Worm (Caenorhabditis elegans) whole organism, L4 larva: ENCODE measurements around the gene frk-1.
A peak's percentile ranks its signal among the peaks of the same experiment; 100 is the strongest.

Experiments used
- F26F4.8 ChIP-seq: fragments of 200-800 bp; sonication (Bioruptor generic); conservative IDR thresholded peaks from 2 replicates; pipeline ENCODE4 v1.3.6; 2022; ENCODE audit warnings: missing genetic modification characterization, missing compliant biosample characterization
- F44E2.7 ChIP-seq: fragments of 200-800 bp; sonication (Bioruptor generic); IDR thresholded peaks from 2 replicates; pipeline ENCODE4 v2.1.2; 2022; ENCODE audit warnings: missing genetic modification characterization, missing compliant biosample characterization
- Y48G9A.11 ChIP-seq: fragments of 200-800 bp; sonication (Bioruptor generic); IDR thresholded peaks from 2 replicates; pipeline ENCODE4 v1.3.6; 2022; ENCODE audit warnings: missing genetic modification reagents, missing genetic modification characterization, missing compliant biosample characterization
- arid-1 ChIP-seq: fragments of 200-800 bp; sonication (Bioruptor generic); conservative IDR thresholded peaks from 2 replicates; pipeline ENCODE4 v1.3.6; 2022; ENCODE audit warnings: missing genetic modification reagents, missing genetic modification characterization, missing compliant biosample characterization
- ceh-28 ChIP-seq: fragments of 150-350 bp; optimal IDR thresholded peaks from 2 replicates; lab custom pipeline; 2014; ENCODE audit warnings: missing biosample characterization, missing genetic modification reagents, missing genetic modification characterization
- ceh-62 ChIP-seq: sonication (generic microtip); optimal IDR thresholded peaks from 2 replicates; lab custom pipeline; 2017; ENCODE audit warnings: missing biosample characterization, missing genetic modification characterization
- daf-16 ChIP-seq, 3 experiments: sonication (generic microtip); optimal IDR thresholded peaks; 2 replicates each; lab custom pipeline; 2016 to 2017; ENCODE audit warnings: missing genetic modification characterization in 3 of 3, missing genetic modification reagents in 3 of 3, mild to moderate bottlenecking in 2 of 3, missing compliant biosample characterization in 2 of 3, missing biosample characterization in 1 of 3, moderate library complexity in 1 of 3
- dpl-1 ChIP-seq: fragments of 150-350 bp; optimal IDR thresholded peaks from 2 replicates; lab custom pipeline; 2014; ENCODE audit warnings: missing biosample characterization, missing genetic modification reagents, missing genetic modification characterization
- dve-1 ChIP-seq: sonication (generic microtip); optimal IDR thresholded peaks from 2 replicates; lab custom pipeline; 2017; ENCODE audit warnings: antibody characterized with exemption, mild to moderate bottlenecking, missing genetic modification characterization, missing compliant biosample characterization; ENCODE audit not compliant: insufficient read depth
- egl-43 ChIP-seq: fragments of 200-800 bp; sonication (Bioruptor generic); IDR thresholded peaks from 2 replicates; pipeline ENCODE4 v1.3.6; 2022; ENCODE audit warnings: missing genetic modification reagents, missing genetic modification characterization, missing compliant biosample characterization
- fkh-10 ChIP-seq: fragments of 150-350 bp; optimal IDR thresholded peaks from 2 replicates; lab custom pipeline; 2014; ENCODE audit warnings: missing biosample characterization, missing genetic modification reagents, missing genetic modification characterization
- gei-8 ChIP-seq: fragments of 200-800 bp; sonication (Bioruptor generic); optimal IDR thresholded peaks from 2 replicates; lab custom pipeline; 2018; ENCODE audit warnings: mild to moderate bottlenecking, missing genetic modification characterization, missing compliant biosample characterization
- hif-1 ChIP-seq, 2 experiments: sonication (generic microtip); optimal IDR thresholded peaks; 2 replicates each; lab custom pipeline; 2016 to 2017; ENCODE audit warnings: missing compliant biosample characterization in 2 of 2, missing genetic modification characterization in 2 of 2, missing genetic modification reagents in 2 of 2, missing genotype in 2 of 2, mild to moderate bottlenecking in 1 of 2
- hlh-11 ChIP-seq: fragments of 200-800 bp; sonication (Bioruptor generic); optimal IDR thresholded peaks from 2 replicates; lab custom pipeline; 2018; ENCODE audit warnings: mild to moderate bottlenecking, missing genetic modification characterization, missing compliant biosample characterization
- hlh-30 ChIP-seq: sonication (generic microtip); optimal IDR thresholded peaks from 2 replicates; lab custom pipeline; 2017; ENCODE audit warnings: antibody characterized with exemption, mild to moderate bottlenecking, missing genetic modification characterization, missing compliant biosample characterization; ENCODE audit not compliant: insufficient read depth
- hmg-1.1 ChIP-seq: fragments of 200-800 bp; sonication (Bioruptor generic); IDR thresholded peaks from 2 replicates; pipeline ENCODE4 v1.3.6; 2022; ENCODE audit warnings: missing genetic modification reagents, missing genetic modification characterization, missing compliant biosample characterization
- lin-38 ChIP-seq: fragments of 200-800 bp; sonication (Bioruptor generic); IDR thresholded peaks from 2 replicates; pipeline ENCODE4 v1.3.6; 2022; ENCODE audit warnings: missing genetic modification reagents, missing genetic modification characterization, missing compliant biosample characterization
- lsy-2 ChIP-seq, 2 experiments: fragments of 150-350 bp in 1 of 2; sonication (generic microtip) in 1 of 2; optimal IDR thresholded peaks; 2 replicates each; lab custom pipeline; 2014 to 2017; ENCODE audit warnings: missing biosample characterization in 2 of 2, missing genetic modification characterization in 2 of 2
- madf-9 ChIP-seq: fragments of 200-800 bp; sonication (Bioruptor generic); conservative IDR thresholded peaks from 2 replicates; pipeline ENCODE4 v1.3.6; 2022; ENCODE audit warnings: missing genetic modification reagents, missing genetic modification characterization, missing compliant biosample characterization
- mdl-1 ChIP-seq, 2 experiments: fragments of 150-350 bp in 1 of 2; sonication (generic microtip) in 1 of 2; optimal IDR thresholded peaks; 2 replicates each; lab custom pipeline; 2014 to 2017; ENCODE audit warnings: missing biosample characterization in 2 of 2, missing genetic modification characterization in 2 of 2
- mdt-29 ChIP-seq: fragments of 200-800 bp; sonication (Bioruptor generic); IDR thresholded peaks from 2 replicates; pipeline ENCODE4 v1.3.6; 2022; ENCODE audit warnings: missing genetic modification reagents, missing genetic modification characterization, missing compliant biosample characterization
- mep-1 ChIP-seq: fragments of 150-350 bp; sonication (generic microtip); optimal IDR thresholded peaks from 3 replicates; lab custom pipeline; 2014; ENCODE audit warnings: missing biosample characterization, missing genetic modification characterization
- mes-2 ChIP-seq: sonication (generic microtip); optimal IDR thresholded peaks from 2 replicates; lab custom pipeline; 2016; ENCODE audit warnings: missing genotype, mild to moderate bottlenecking, missing genetic modification characterization, missing compliant biosample characterization; ENCODE audit not compliant: poor library complexity, severe bottlenecking
- nhr-11 ChIP-seq: fragments of 150-350 bp; optimal IDR thresholded peaks from 2 replicates; lab custom pipeline; 2014; ENCODE audit warnings: missing biosample characterization, missing genetic modification characterization
- nhr-28 ChIP-seq: fragments of 150-350 bp; optimal IDR thresholded peaks from 2 replicates; lab custom pipeline; 2014; ENCODE audit warnings: missing biosample characterization, missing genetic modification characterization
- nhr-42 ChIP-seq: fragments of 200-800 bp; sonication (Bioruptor generic); IDR thresholded peaks from 2 replicates; pipeline ENCODE4 v1.3.6; 2022; ENCODE audit warnings: missing genetic modification characterization, missing compliant biosample characterization
- nhr-76 ChIP-seq: fragments of 150-350 bp; optimal IDR thresholded peaks from 2 replicates; lab custom pipeline; 2014; ENCODE audit warnings: missing biosample characterization, missing genetic modification characterization
- pha-4 ChIP-seq, 2 experiments: fragments of 150-350 bp in 1 of 2; fragments of 200-800 bp in 1 of 2; sonication (Bioruptor generic) in 1 of 2; IDR thresholded peaks in 1 of 2; optimal IDR thresholded peaks in 1 of 2; 2 replicates each; pipeline versions ENCODE4 v1.3.6 to Lab custom; 2014 to 2022; ENCODE audit warnings: missing genetic modification characterization in 2 of 2, missing genetic modification reagents in 2 of 2, missing biosample characterization in 1 of 2, missing compliant biosample characterization in 1 of 2
- php-3 ChIP-seq: fragments of 200-800 bp; sonication (Bioruptor generic); IDR thresholded peaks from 2 replicates; pipeline ENCODE4 v1.3.6; 2022; ENCODE audit warnings: missing genetic modification reagents, missing genetic modification characterization, missing compliant biosample characterization
- pqm-1 ChIP-seq: sonication (generic microtip); optimal IDR thresholded peaks from 2 replicates; lab custom pipeline; 2017; ENCODE audit warnings: missing biosample characterization, missing genetic modification characterization
- skn-1 ChIP-seq: fragments of 150-350 bp; optimal IDR thresholded peaks from 2 replicates; lab custom pipeline; 2014; ENCODE audit warnings: missing biosample characterization, missing genetic modification characterization
- snpc-1.2 ChIP-seq: fragments of 200-800 bp; sonication (Bioruptor generic); IDR thresholded peaks from 2 replicates; pipeline ENCODE4 v1.3.6; 2022; ENCODE audit warnings: missing genetic modification reagents, missing genetic modification characterization, missing compliant biosample characterization
- unc-130 ChIP-seq: sonication (generic microtip); optimal IDR thresholded peaks from 2 replicates; lab custom pipeline; 2016; ENCODE audit warnings: missing genetic modification reagents, missing genetic modification characterization, missing compliant biosample characterization
- unc-39 ChIP-seq: sonication (generic microtip); optimal IDR thresholded peaks from 2 replicates; lab custom pipeline; 2017; ENCODE audit warnings: missing biosample characterization, missing genetic modification characterization
- vab-7 ChIP-seq: fragments of 200-800 bp; sonication (Bioruptor generic); IDR thresholded peaks from 2 replicates; pipeline ENCODE4 v1.3.6; 2022; ENCODE audit warnings: missing genetic modification reagents, missing genetic modification characterization, missing compliant biosample characterization
- zfp-3 ChIP-seq: fragments of 200-800 bp; sonication (Bioruptor generic); conservative IDR thresholded peaks from 2 replicates; pipeline ENCODE4 v1.3.6; 2022; ENCODE audit warnings: missing genetic modification reagents, missing genetic modification characterization, missing compliant biosample characterization
- ztf-11 ChIP-seq: fragments of 150-350 bp; optimal IDR thresholded peaks from 2 replicates; lab custom pipeline; 2014; ENCODE audit warnings: missing biosample characterization, missing genetic modification characterization
- ztf-7 ChIP-seq: fragments of 150-350 bp; optimal IDR thresholded peaks from 2 replicates; lab custom pipeline; 2014; ENCODE audit warnings: missing biosample characterization, missing genetic modification characterization

The frk-1 gene

ce11 chrIV:9998487-9999218 is 44.3 kb upstream of the frk-1 start, which contains the start of gene pyp-1:
Gene pyp-1 (minus strand): TSS chrIV:9998925.
- TF ChIP-seq dpl-1 (GFP tag; lab: Kevin White, UChicago) (peak; percentile 5), mdl-1 (tag; optimal IDR thresholded peaks at IDR 0.05; lab: Kevin White, UChicago) (peak in 1 of 2 experiments; percentile 32), arid-1 (GFP tag; lab: Robert Waterston, UW) (0 out of 2 replicates have a peak, but pooled peaks have one; percentile 4), mdt-29 (GFP tag; lab: Robert Waterston, UW) (0 out of 2 replicates have a peak, but pooled peaks have one; percentile 12), dve-1 (tag; lab: Kevin White, UChicago) (peak; percentile 74), vab-7 (GFP tag; lab: Robert Waterston, UW) (no peak), Y48G9A.11 (GFP tag; lab: Robert Waterston, UW) (0 out of 2 replicates have a peak, but pooled peaks have one; percentile 20), snpc-1.2 (GFP tag; lab: Robert Waterston, UW) (0 out of 2 replicates have a peak, but pooled peaks have one; percentile 37), gei-8 (no peak), lsy-2 (tag; optimal IDR thresholded peaks at IDR 0.05; lab: Kevin White, UChicago) (peak in 1 of 2 experiments; percentile 57), unc-39 (tag; lab: Kevin White, UChicago) (no peak), hlh-30 (tag; lab: Kevin White, UChicago) (peak; percentile 30), daf-16 (GFP tag; optimal IDR thresholded peaks at IDR 0.05; lab: Kevin White, UChicago) (peak in 1 of 2 experiments; percentile 68), daf-16 (tag; optimal IDR thresholded peaks at IDR 0.05; lab: Kevin White, UChicago) (peak; percentile 92), unc-130 (GFP tag; lab: Kevin White, UChicago) (peak; percentile 9), ceh-28 (tag; lab: Kevin White, UChicago) (no peak), F26F4.8 (GFP tag; lab: Robert Waterston, UW) (no peak), hlh-11 (tag; lab: Kevin White, UChicago) (peak; percentile 67), pha-4 (GFP tag; IDR thresholded peaks at IDR 0.05; lab: Robert Waterston, UW) (no peak), pha-4 (tag; optimal IDR thresholded peaks at IDR 0.05; lab: Kevin White, UChicago) (peak; percentile 48), mep-1 (tag; lab: Kevin White, UChicago) (peak; percentile 9), hif-1 (tag; optimal IDR thresholded peaks at IDR 0.05; lab: Kevin White, UChicago) (peak in 1 of 2 experiments; percentile 13), nhr-11 (tag; lab: Kevin White, UChicago) (peak; percentile 30), lin-38 (peak; percentile 42), pqm-1 (tag; lab: Kevin White, UChicago) (peak; percentile 6), fkh-10 (no peak), nhr-28 (peak; percentile 67), mes-2 (tag; lab: Kevin White, UChicago) (peak; percentile 40)

- TF ChIP-seq egl-43 (GFP tag; lab: Robert Waterston, UW) (no peak), hlh-30 (tag; lab: Kevin White, UChicago) (no peak), fkh-10 (no peak), ztf-7 (tag; lab: Kevin White, UChicago) (no peak), zfp-3 (GFP tag; lab: Robert Waterston, UW) (no peak), php-3 (GFP tag; lab: Robert Waterston, UW) (no peak), madf-9 (no peak), ceh-62 (tag; lab: Kevin White, UChicago) (no peak), nhr-42 (GFP tag; lab: Robert Waterston, UW) (no peak), skn-1 (no peak), unc-130 (GFP tag; lab: Kevin White, UChicago) (no peak), hmg-1.1 (GFP tag; lab: Robert Waterston, UW) (no peak), nhr-76 (tag; lab: Kevin White, UChicago) (no peak), ztf-11 (no peak), daf-16 (GFP tag; optimal IDR thresholded peaks at IDR 0.05; lab: Kevin White, UChicago) (no peak), daf-16 (tag; optimal IDR thresholded peaks at IDR 0.05; lab: Kevin White, UChicago) (no peak), F44E2.7 (no peak)
These were observed 41.2 kb upstream of the frk-1 start, which contains the start of gene C47E12.3 for ce11 chrIV:10001748-10002147. Gene C47E12.3 (minus strand): TSS chrIV:10001848.
